Fruit fly (Drosophila melanogaster): Measurements from ENCODE around the gene Galt.

dm6 chr2L:6682909-6683308 lies 15.1 kb upstream of the Galt start:
- TF ChIP-seq Eip93F (GFP tag; optimal IDR thresholded peaks at IDR 0.05) (no peak), CG10631 (GFP tag; optimal IDR thresholded peaks at IDR 0.05) (no peak), pdm3 (GFP tag; optimal IDR thresholded peaks at IDR 0.05) (no peak), CG3032 (tag; optimal IDR thresholded peaks at IDR 0.05) (no peak), fd59A (GFP tag; optimal IDR thresholded peaks at IDR 0.05) (no peak), CG6792 (GFP tag; optimal IDR thresholded peaks at IDR 0.05) (no peak), Hr4 (GFP tag; optimal IDR thresholded peaks at IDR 0.05) (no peak), Ets96B (tag; optimal IDR thresholded peaks at IDR 0.05) (no peak), Eip75B (GFP tag; optimal IDR thresholded peaks at IDR 0.05) (no peak), Smox (GFP tag; optimal IDR thresholded peaks at IDR 0.05) (no peak), CG11762 (GFP tag; optimal IDR thresholded peaks at IDR 0.05; ENCODE audit: insufficient read depth) (no peak), acj6 (GFP tag; optimal IDR thresholded peaks at IDR 0.05) (no peak), CG6854 (GFP tag; optimal IDR thresholded peaks at IDR 0.05) (no peak)

All from whole organism, prepupa.